Fruit fly (Drosophila melanogaster): ENCODE measurements around the gene Nup58.
A peak's percentile ranks its signal among the peaks of the same experiment; 100 is the strongest.

The Nup58 gene

dm6 chr3R:19620953-19621352 is 23.9 kb upstream of the Nup58 start (continued):
- no peak for TF ChIP-seq Lpt (GFP tag; optimal IDR thresholded peaks at IDR 0.05)
- no peak for TF ChIP-seq seq (GFP tag; IDR thresholded peaks at IDR 0.05)
- no peak for TF ChIP-seq CG3726 (GFP tag; IDR thresholded peaks at IDR 0.05)
- TF ChIP-seq trh (GFP tag; optimal IDR thresholded peaks at IDR 0.05): no peak
- TF ChIP-seq her (GFP tag; optimal IDR thresholded peaks at IDR 0.05): peak; percentile 35
- TF ChIP-seq Mrtf (GFP tag; IDR thresholded peaks at IDR 0.05): no peak
- TF ChIP-seq BtbVII (GFP tag; optimal IDR thresholded peaks at IDR 0.05): no peak
- peak; percentile 46; the same call in 1 of the 2 replicates for TF ChIP-seq CG32532 (GFP tag; IDR thresholded peaks at IDR 0.05)
- no peak for TF ChIP-seq CG2202 (tag; optimal IDR thresholded peaks at IDR 0.05)
- no peak for TF ChIP-seq Scr (GFP tag; IDR thresholded peaks at IDR 0.05; ENCODE audit: partially characterized antibody)
- TF ChIP-seq tin (GFP tag; optimal IDR thresholded peaks at IDR 0.05): no peak
- TF ChIP-seq zfh2 (GFP tag; optimal IDR thresholded peaks at IDR 0.05): no peak
- TF ChIP-seq CG18619 (GFP tag; optimal IDR thresholded peaks at IDR 0.05): peak; percentile 13
- no peak for TF ChIP-seq CG5245 (GFP tag; optimal IDR thresholded peaks at IDR 0.05)
- TF ChIP-seq CG15696 (tag; optimal IDR thresholded peaks at IDR 0.05): no peak
- TF ChIP-seq CG10209 (GFP tag; optimal IDR thresholded peaks at IDR 0.05): no peak
- no peak for TF ChIP-seq ase (GFP tag; IDR thresholded peaks at IDR 0.05)
- TF ChIP-seq CG2712 (tag; optimal IDR thresholded peaks at IDR 0.05): no peak
- TF ChIP-seq kay (GFP tag; optimal IDR thresholded peaks at IDR 0.05): no peak
- TF ChIP-seq Fer1 (GFP tag; optimal IDR thresholded peaks at IDR 0.05): peak; percentile 32
- TF ChIP-seq bbx (GFP tag; IDR thresholded peaks at IDR 0.05; ENCODE audit: partially characterized antibody): peak; percentile 32; the same call in 1 of the 2 replicates
- no peak for TF ChIP-seq unpg (GFP tag; optimal IDR thresholded peaks at IDR 0.05)
- no peak for TF ChIP-seq cato (GFP tag; optimal IDR thresholded peaks at IDR 0.05; ENCODE audit: borderline replicate concordance)
- no peak for TF ChIP-seq zen2 (GFP tag; IDR thresholded peaks at IDR 0.05; ENCODE audit: partially characterized antibody)
- no peak for TF ChIP-seq pnt (GFP tag; optimal IDR thresholded peaks at IDR 0.05)
- no peak for TF ChIP-seq Elba2 (GFP tag; optimal IDR thresholded peaks at IDR 0.05)
- peak; percentile 44 for TF ChIP-seq gro (GFP tag; optimal IDR thresholded peaks at IDR 0.05)
- no peak for TF ChIP-seq CG7839 (tag; optimal IDR thresholded peaks at IDR 0.05)
- no peak for TF ChIP-seq usp (GFP tag; optimal IDR thresholded peaks at IDR 0.05)
- TF ChIP-seq Hr3 (GFP tag; optimal IDR thresholded peaks at IDR 0.05): no peak
- TF ChIP-seq CG9437 (GFP tag; optimal IDR thresholded peaks at IDR 0.05): no peak
- no peak for TF ChIP-seq wor (GFP tag; IDR thresholded peaks at IDR 0.05)
- no peak for TF ChIP-seq CG7556 (GFP tag; optimal IDR thresholded peaks at IDR 0.05)
- TF ChIP-seq bab2 (GFP tag; optimal IDR thresholded peaks at IDR 0.05): no peak
- peak; percentile 9 for TF ChIP-seq exex (tag; optimal IDR thresholded peaks at IDR 0.05)
- no peak for TF ChIP-seq CG4617 (GFP tag; optimal IDR thresholded peaks at IDR 0.05; ENCODE audit: borderline replicate concordance)
- TF ChIP-seq CHES-1-like (GFP tag; optimal IDR thresholded peaks at IDR 0.05): no peak
- no peak for TF ChIP-seq CG31441 (GFP tag; IDR thresholded peaks at IDR 0.05)
- no peak for TF ChIP-seq CG32772 (GFP tag; IDR thresholded peaks at IDR 0.05)
- TF ChIP-seq CG1233 (GFP tag; optimal IDR thresholded peaks at IDR 0.05): no peak
- no peak for TF ChIP-seq jing (GFP tag; optimal IDR thresholded peaks at IDR 0.05)
- no peak for TF ChIP-seq stwl (tag; optimal IDR thresholded peaks at IDR 0.05)
- no peak for TF ChIP-seq Dip3 (GFP tag; optimal IDR thresholded peaks at IDR 0.05)
- TF ChIP-seq pho (GFP tag; optimal IDR thresholded peaks at IDR 0.05): no peak
- TF ChIP-seq repo (GFP tag; optimal IDR thresholded peaks at IDR 0.05): no peak
- no peak for TF ChIP-seq mld (GFP tag; IDR thresholded peaks at IDR 0.05; ENCODE audit: partially characterized antibody)
- no peak for TF ChIP-seq NK7.1 (GFP tag; optimal IDR thresholded peaks at IDR 0.05)
- TF ChIP-seq Fer3 (tag; optimal IDR thresholded peaks at IDR 0.05): no peak
- no peak for TF ChIP-seq sqz (GFP tag; optimal IDR thresholded peaks at IDR 0.05)
- no peak for TF ChIP-seq CG11696 (GFP tag; IDR thresholded peaks at IDR 0.05)
- TF ChIP-seq Mes4 (GFP tag; optimal IDR thresholded peaks at IDR 0.05): no peak
- no peak for TF ChIP-seq CG7745 (tag; optimal IDR thresholded peaks at IDR 0.05)
